Worm (Caenorhabditis elegans): ENCODE data around the gene col-87.

col-87 gene

ce11 chrII:14052204-14052603 is 42.3 kb downstream of the col-87 start, which contains the start of gene daf-5:
TSS of gene daf-5 (minus strand) at chrII:14052304.
- no peak for TF ChIP-seq nhr-11 (tag; optimal IDR thresholded peaks at IDR 0.05)
- TF ChIP-seq ztf-16 (tag; optimal IDR thresholded peaks at IDR 0.05), result no peak
- no peak for TF ChIP-seq ceh-24 (tag; optimal IDR thresholded peaks at IDR 0.05)
- no peak for TF ChIP-seq fax-1 (tag; optimal IDR thresholded peaks at IDR 0.05)
- TF ChIP-seq ama-1 (optimal IDR thresholded peaks at IDR 0.05), result no peak
- no peak for TF ChIP-seq ref-2 (tag; optimal IDR thresholded peaks at IDR 0.05)
- no peak for TF ChIP-seq gmeb-2 (tag; optimal IDR thresholded peaks at IDR 0.05)
- no peak for TF ChIP-seq unc-86 (tag; optimal IDR thresholded peaks at IDR 0.05)
- no peak for TF ChIP-seq ceh-31 (tag; optimal IDR thresholded peaks at IDR 0.05)
- TF ChIP-seq dmd-4 (tag; optimal IDR thresholded peaks at IDR 0.05; ENCODE audit: borderline replicate concordance), result no peak
- TF ChIP-seq ceh-22 (tag; optimal IDR thresholded peaks at IDR 0.05), result no peak
- TF ChIP-seq sdc-2 (tag; optimal IDR thresholded peaks at IDR 0.05), result no peak
- TF ChIP-seq lin-11 (tag; optimal IDR thresholded peaks at IDR 0.05), result no peak

ce11 chrII:14051474-14051934 is 43.0 kb downstream of the col-87 start:
- TF ChIP-seq tbx-7 (tag; optimal IDR thresholded peaks at IDR 0.05) (no peak), hlh-30 (tag; optimal IDR thresholded peaks at IDR 0.05; ENCODE audit: insufficient read depth) (no peak), che-1 (tag; optimal IDR thresholded peaks at IDR 0.05) (no peak), hlh-8 (tag; optimal IDR thresholded peaks at IDR 0.05) (no peak), ceh-6 (GFP tag; optimal IDR thresholded peaks at IDR 0.05) (no peak), ceh-45 (GFP tag; IDR thresholded peaks at IDR 0.05) (no peak), pqm-1 (tag; optimal IDR thresholded peaks at IDR 0.05) (no peak), pag-3 (tag; optimal IDR thresholded peaks at IDR 0.05; ENCODE audit: borderline replicate concordance) (no peak), odd-2 (tag; optimal IDR thresholded peaks at IDR 0.05) (no peak), pha-2 (tag; optimal IDR thresholded peaks at IDR 0.05) (no peak), hlh-13 (GFP tag; optimal IDR thresholded peaks at IDR 0.05) (no peak), T23F11.4 (GFP tag; optimal IDR thresholded peaks at IDR 0.05) (no peak), rnt-1 (tag; optimal IDR thresholded peaks at IDR 0.05) (no peak), pha-4 (tag; optimal IDR thresholded peaks at IDR 0.05) (no peak), nfya-1 (tag; optimal IDR thresholded peaks at IDR 0.05) (no peak), mec-3 (tag; optimal IDR thresholded peaks at IDR 0.05; ENCODE audit: borderline replicate concordance) (no peak), ceh-24 (tag; optimal IDR thresholded peaks at IDR 0.05) (no peak), nhr-11 (tag; optimal IDR thresholded peaks at IDR 0.05) (no peak)

ce11 chrII:14050506-14050905 is 44.0 kb downstream of the col-87 start:
- no peak for TF ChIP-seq K02D7.2 (tag; optimal IDR thresholded peaks at IDR 0.05)
- no peak for TF ChIP-seq pha-4 (tag; optimal IDR thresholded peaks at IDR 0.05)
- no peak for TF ChIP-seq ceh-48 (tag; optimal IDR thresholded peaks at IDR 0.05)
- no peak for TF ChIP-seq odd-2 (tag; optimal IDR thresholded peaks at IDR 0.05)
- TF ChIP-seq ceh-30 (tag; optimal IDR thresholded peaks at IDR 0.05), result no peak
- peak; percentile 11 for TF ChIP-seq unc-55 (GFP tag; optimal IDR thresholded peaks at IDR 0.05)
- TF ChIP-seq elt-2 (tag; optimal IDR thresholded peaks at IDR 0.05), result peak; percentile 24
- no peak for TF ChIP-seq dve-1 (tag; optimal IDR thresholded peaks at IDR 0.05)
- no peak for TF ChIP-seq ceh-22 (tag; optimal IDR thresholded peaks at IDR 0.05)
- no peak for TF ChIP-seq fkh-10 (GFP tag; optimal IDR thresholded peaks at IDR 0.05)
- TF ChIP-seq npax-4 (tag; optimal IDR thresholded peaks at IDR 0.05), result no peak
- no peak for TF ChIP-seq mec-3 (tag; optimal IDR thresholded peaks at IDR 0.05; ENCODE audit: borderline replicate concordance)
- no peak for TF ChIP-seq fax-1 (tag; optimal IDR thresholded peaks at IDR 0.05)
- TF ChIP-seq ceh-14 (tag; optimal IDR thresholded peaks at IDR 0.05), result no peak
- no peak for TF ChIP-seq tbx-7 (tag; optimal IDR thresholded peaks at IDR 0.05)
- no peak for TF ChIP-seq unc-3 (GFP tag; conservative IDR thresholded peaks at IDR 0.05)
- TF ChIP-seq unc-3 (tag; optimal IDR thresholded peaks at IDR 0.05), result no peak
- no peak for TF ChIP-seq lim-6 (tag; optimal IDR thresholded peaks at IDR 0.05)
- TF ChIP-seq madf-2 (tag; optimal IDR thresholded peaks at IDR 0.05), result no peak
- no peak for TF ChIP-seq nhr-232 (tag; optimal IDR thresholded peaks at IDR 0.05)
- peak; percentile 24 for TF ChIP-seq ceh-6 (GFP tag; optimal IDR thresholded peaks at IDR 0.05)
- TF ChIP-seq dmd-4 (tag; optimal IDR thresholded peaks at IDR 0.05; ENCODE audit: borderline replicate concordance), result no peak
- TF ChIP-seq ttx-3 (tag; optimal IDR thresholded peaks at IDR 0.05), result no peak
- no peak for TF ChIP-seq ceh-45 (GFP tag; IDR thresholded peaks at IDR 0.05)
- peak; percentile 11 for TF ChIP-seq ref-2 (tag; optimal IDR thresholded peaks at IDR 0.05)
- TF ChIP-seq ceh-2 (tag; optimal IDR thresholded peaks at IDR 0.05), result no peak
- no peak for TF ChIP-seq ahr-1 (tag; optimal IDR thresholded peaks at IDR 0.05)
- TF ChIP-seq ceh-18 (tag; optimal IDR thresholded peaks at IDR 0.05), result peak; percentile 62
- TF ChIP-seq sox-2 (GFP tag; IDR thresholded peaks at IDR 0.05), result no peak
- no peak for TF ChIP-seq Y22D7AL.16 (tag; optimal IDR thresholded peaks at IDR 0.05)
- TF ChIP-seq ztf-16 (tag; optimal IDR thresholded peaks at IDR 0.05), result no peak
- TF ChIP-seq ceh-19 (GFP tag; optimal IDR thresholded peaks at IDR 0.05), result no peak
